Fruit fly (Drosophila melanogaster) whole organism, adult: ENCODE measurements around the gene CG8668.
A peak's percentile ranks its signal among the peaks of the same experiment; 100 is the strongest.

Experiments
- CG11617 ChIP-seq: fragments of 200-800 bp; sonication (Bioruptor generic); optimal IDR thresholded peaks from 2 replicates; lab custom pipeline; 2017; ENCODE audit warnings: mild to moderate bottlenecking, missing biosample characterization, missing genetic modification reagents, missing genetic modification characterization
- CG12768 ChIP-seq: fragments of 200-800 bp; sonication (Bioruptor generic); optimal IDR thresholded peaks from 2 replicates; lab custom pipeline; 2017; ENCODE audit warnings: missing biosample characterization, missing genetic modification characterization, mild to moderate bottlenecking, moderate library complexity, missing genetic modification reagents
- CG14711 ChIP-seq: fragments of 200-800 bp; sonication (Bioruptor generic); optimal IDR thresholded peaks from 2 replicates; lab custom pipeline; 2018; ENCODE audit warnings: missing biosample characterization, mild to moderate bottlenecking, missing genetic modification characterization, moderate library complexity
- CG1620 ChIP-seq: fragments of 200-800 bp; sonication (Bioruptor generic); optimal IDR thresholded peaks from 2 replicates; lab custom pipeline; 2016; ENCODE audit warnings: missing biosample characterization, missing genetic modification characterization
- CG33017 ChIP-seq: fragments of 200-800 bp; sonication (Bioruptor generic); optimal IDR thresholded peaks from 2 replicates; lab custom pipeline; 2018; ENCODE audit warnings: missing biosample characterization, mild to moderate bottlenecking, missing genetic modification characterization, moderate library complexity
- CG5204 ChIP-seq: fragments of 200-800 bp; sonication (Bioruptor generic); optimal IDR thresholded peaks from 2 replicates; lab custom pipeline; 2016; ENCODE audit warnings: missing biosample characterization, missing genetic modification characterization
- CG7045 ChIP-seq: fragments of 200-800 bp; sonication (Bioruptor generic); optimal IDR thresholded peaks from 2 replicates; lab custom pipeline; 2017; ENCODE audit warnings: missing biosample characterization, mild to moderate bottlenecking, missing genetic modification characterization
- CG7101 ChIP-seq: fragments of 200-800 bp; sonication (Bioruptor generic); optimal IDR thresholded peaks from 2 replicates; lab custom pipeline; 2018; ENCODE audit warnings: missing biosample characterization, mild to moderate bottlenecking, missing genetic modification characterization, moderate library complexity
- Clk ChIP-seq: fragments of 200-800 bp; sonication (Bioruptor generic); optimal IDR thresholded peaks from 2 replicates; lab custom pipeline; 2017; ENCODE audit warnings: missing biosample characterization, missing genetic modification characterization
- Crg-1 ChIP-seq: fragments of 200-800 bp; sonication (Bioruptor generic); optimal IDR thresholded peaks from 2 replicates; lab custom pipeline; 2016; ENCODE audit warnings: missing biosample characterization, missing genetic modification characterization
- Hr96 ChIP-seq: fragments of 200-800 bp; sonication (Bioruptor generic); optimal IDR thresholded peaks from 2 replicates; lab custom pipeline; 2016; ENCODE audit warnings: missing biosample characterization, missing genetic modification characterization
- Mnt ChIP-seq: fragments of 200-800 bp; sonication (Bioruptor generic); optimal IDR thresholded peaks from 2 replicates; lab custom pipeline; 2016; ENCODE audit warnings: missing biosample characterization, mild to moderate bottlenecking, missing genetic modification characterization
- bab1 ChIP-seq: fragments of 200-800 bp; sonication (Bioruptor generic); optimal IDR thresholded peaks from 3 replicates; lab custom pipeline; 2019; ENCODE audit warnings: missing biosample characterization, mild to moderate bottlenecking, missing genetic modification characterization, moderate library complexity
- cic ChIP-seq: fragments of 200-800 bp; sonication (Bioruptor generic); optimal IDR thresholded peaks from 2 replicates; lab custom pipeline; 2017; ENCODE audit warnings: missing biosample characterization, mild to moderate bottlenecking, missing genetic modification characterization, moderate library complexity
- cnc ChIP-seq, 2 experiments: fragments of >200 bp; optimal IDR thresholded peaks; 2 replicates each; lab custom pipeline; 2017
- kay ChIP-seq: fragments of 200-800 bp; sonication (Bioruptor generic); peaks from one replicate; lab custom pipeline; 2016; ENCODE audit warnings: missing biosample characterization, missing genetic modification characterization, borderline replicate concordance
- ovo ChIP-seq: fragments of 200-800 bp; sonication (Bioruptor generic); optimal IDR thresholded peaks from 2 replicates; lab custom pipeline; 2016; ENCODE audit warnings: missing biosample characterization, missing genetic modification characterization
- pad ChIP-seq: fragments of 200-800 bp; sonication (Bioruptor generic); optimal IDR thresholded peaks from 3 replicates; lab custom pipeline; 2017; ENCODE audit warnings: missing biosample characterization, missing genetic modification characterization, mild to moderate bottlenecking, moderate library complexity, missing genetic modification reagents
- tj ChIP-seq: fragments of 200-800 bp; sonication (Bioruptor generic); optimal IDR thresholded peaks from 3 replicates; lab custom pipeline; 2017; ENCODE audit warnings: missing biosample characterization, mild to moderate bottlenecking, missing genetic modification characterization, moderate library complexity
- toe ChIP-seq: fragments of 200-800 bp; sonication (Bioruptor generic); optimal IDR thresholded peaks from 2 replicates; lab custom pipeline; 2016; ENCODE audit warnings: missing biosample characterization, missing genetic modification characterization

Gene CG8668

dm6 chr2L:8097964-8098945 lies 28.5 kb upstream of the CG8668 start:
- TF ChIP-seq toe (no peak), Mnt (GFP tag; lab: Kevin White, UChicago) (peak; percentile 52), pad (GFP tag; lab: Kevin White, UChicago) (no peak), CG7101 (tag; lab: Kevin White, UChicago) (no peak), kay (peak; percentile 93), tj (GFP tag; lab: Kevin White, UChicago) (peak; percentile 33), cic (peak; percentile 0), cnc (optimal IDR thresholded peaks at IDR 0.05; lab: Kevin White, UChicago) (no peak), CG11617 (GFP tag; lab: Kevin White, UChicago) (no peak), bab1 (GFP tag; lab: Kevin White, UChicago) (no peak), CG14711 (tag; lab: Kevin White, UChicago) (no peak), CG1620 (GFP tag; lab: Kevin White, UChicago) (no peak)

DNA sequence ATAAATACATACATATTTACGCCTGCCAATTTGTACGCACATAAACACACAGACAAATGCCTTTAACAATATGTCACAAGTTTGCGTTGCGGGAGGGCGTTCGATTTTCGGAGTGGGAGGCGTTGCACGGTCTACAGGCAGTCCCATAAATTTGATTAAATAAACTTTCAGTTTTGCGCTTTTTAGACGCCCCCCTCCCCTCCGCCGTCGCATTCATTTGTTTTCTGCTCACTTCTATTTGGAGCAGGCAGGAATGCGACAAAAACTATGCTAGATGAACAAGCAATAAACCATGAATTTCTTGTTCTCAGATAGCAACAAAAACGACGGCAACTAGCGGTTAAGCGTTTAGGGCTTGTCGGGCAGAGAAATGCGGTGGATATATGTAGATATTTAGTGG lies 27.8 kb upstream of the CG8668 start:
- TF ChIP-seq CG5204 = peak; percentile 15
- TF ChIP-seq Clk (GFP tag; lab: Kevin White, UChicago) = no peak
- no peak for TF ChIP-seq bab1 (GFP tag; lab: Kevin White, UChicago)

DNA sequence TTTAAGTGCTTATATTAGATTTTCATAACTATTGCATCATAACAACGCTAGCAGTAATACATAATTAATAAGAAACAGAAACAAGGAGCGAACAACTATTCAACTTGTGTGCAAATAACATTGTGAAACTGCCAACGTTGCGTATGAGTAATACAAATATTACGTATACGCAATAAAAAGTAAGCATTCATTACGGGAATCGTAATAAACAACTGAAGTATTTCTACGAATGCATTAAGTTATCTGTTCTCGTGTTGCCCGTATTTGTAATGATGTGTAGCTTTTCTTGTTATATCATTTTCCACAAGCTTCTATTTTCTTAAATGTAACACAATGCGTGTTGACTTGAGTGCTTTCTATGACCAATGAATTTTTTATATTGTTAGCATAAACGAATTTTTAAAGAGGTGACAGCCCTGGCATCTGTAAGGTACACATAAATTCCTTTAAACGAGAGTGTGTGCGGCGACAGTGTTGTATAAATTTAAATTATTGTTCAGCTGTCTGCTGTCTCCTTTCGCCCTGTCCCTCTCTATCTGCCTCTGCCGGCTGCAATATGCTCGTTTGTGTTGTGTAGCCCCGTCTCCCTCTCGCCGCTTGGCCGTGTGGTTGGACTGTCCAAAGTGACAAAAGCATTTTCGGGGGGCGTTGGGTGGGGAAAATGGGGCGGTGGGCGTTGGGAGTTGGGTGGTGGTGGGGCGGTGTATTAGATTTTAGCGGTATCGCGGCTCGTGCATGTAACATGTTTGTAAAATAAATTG lies 27.0 kb upstream of the CG8668 start:
- TF ChIP-seq CG12768 = peak; percentile 83
- peak; percentile 71 for TF ChIP-seq kay
- TF ChIP-seq Hr96 (GFP tag; lab: Kevin White, UChicago) = no peak
- peak; percentile 19 for TF ChIP-seq CG14711 (tag; lab: Kevin White, UChicago)
- TF ChIP-seq cnc (optimal IDR thresholded peaks at IDR 0.05; lab: Kevin White, UChicago) = peak in 1 of 2 experiments; percentile 20
- no peak for TF ChIP-seq CG1620 (GFP tag; lab: Kevin White, UChicago)

dm6 chr2L:8100489-8101352 lies 26.1 kb upstream of the CG8668 start:
- TF ChIP-seq CG11617 (GFP tag; lab: Kevin White, UChicago) (no peak), CG7101 (tag; lab: Kevin White, UChicago) (peak; percentile 40), Mnt (GFP tag; lab: Kevin White, UChicago) (peak; percentile 26), bab1 (GFP tag; lab: Kevin White, UChicago) (no peak), cic (peak; percentile 87), Clk (GFP tag; lab: Kevin White, UChicago) (no peak), Hr96 (GFP tag; lab: Kevin White, UChicago) (no peak), CG14711 (tag; lab: Kevin White, UChicago) (no peak), toe (no peak), CG1620 (GFP tag; lab: Kevin White, UChicago) (no peak), CG7045 (GFP tag; lab: Kevin White, UChicago) (no peak), CG33017 (no peak), tj (GFP tag; lab: Kevin White, UChicago) (no peak), kay (peak; percentile 78), cnc (optimal IDR thresholded peaks at IDR 0.05; lab: Kevin White, UChicago) (no peak), Crg-1 (GFP tag; lab: Kevin White, UChicago) (no peak), CG5204 (no peak), pad (GFP tag; lab: Kevin White, UChicago) (no peak), ovo (GFP tag; lab: Kevin White, UChicago) (peak; percentile 10), CG12768 (peak; percentile 47)

DNA sequence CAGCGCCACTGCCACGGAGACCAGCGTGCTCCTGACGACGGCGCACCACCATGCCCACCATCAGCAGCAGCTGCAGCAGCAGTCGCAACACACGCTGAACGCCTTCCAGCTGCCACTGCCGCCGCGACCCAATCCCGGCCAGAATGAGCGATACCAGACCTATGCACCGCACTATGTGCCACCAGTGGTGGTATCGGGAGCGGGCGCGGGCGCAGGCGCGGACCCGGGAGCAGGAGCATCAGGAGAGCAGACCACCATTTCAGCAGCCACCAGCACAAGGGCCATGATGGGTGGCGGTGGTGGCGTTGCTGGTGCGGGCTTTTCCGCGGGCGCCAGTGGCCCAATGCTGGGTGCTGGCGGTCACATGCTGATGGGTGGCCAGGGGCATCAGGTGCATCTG lies 23.7 kb upstream of the CG8668 start:
- TF ChIP-seq pad (GFP tag; lab: Kevin White, UChicago) = no peak

- TF ChIP-seq pad (GFP tag; lab: Kevin White, UChicago) (peak; percentile 8), CG33017 (no peak), Crg-1 (GFP tag; lab: Kevin White, UChicago) (peak; percentile 15), CG1620 (GFP tag; lab: Kevin White, UChicago) (no peak), Hr96 (GFP tag; lab: Kevin White, UChicago) (no peak), CG12768 (peak; percentile 41), bab1 (GFP tag; lab: Kevin White, UChicago) (no peak), cic (peak; percentile 36)
Observed at dm6 chr2L:8104094-8104493, 22.7 kb upstream of the CG8668 start.
